Worm (Caenorhabditis elegans): Measurements from ENCODE around the gene F02D10.3.

ce11 chrX:13443283-13443682, 19.1 kb downstream of the F02D10.3 start:
- TF ChIP-seq nfya-1 (tag; optimal IDR thresholded peaks at IDR 0.05): no peak
- no peak for TF ChIP-seq pha-2 (tag; optimal IDR thresholded peaks at IDR 0.05)
- TF ChIP-seq C38D4.7 (GFP tag; optimal IDR thresholded peaks at IDR 0.05): no peak
- no peak for TF ChIP-seq ama-1 (optimal IDR thresholded peaks at IDR 0.05)
- no peak for TF ChIP-seq lin-11 (tag; optimal IDR thresholded peaks at IDR 0.05)
- TF ChIP-seq tbx-2 (tag; optimal IDR thresholded peaks at IDR 0.05): no peak
- TF ChIP-seq dmd-4 (tag; optimal IDR thresholded peaks at IDR 0.05; ENCODE audit: borderline replicate concordance): no peak
- no peak for TF ChIP-seq ahr-1 (tag; optimal IDR thresholded peaks at IDR 0.05)
- TF ChIP-seq pag-3 (tag; optimal IDR thresholded peaks at IDR 0.05; ENCODE audit: borderline replicate concordance): no peak
- TF ChIP-seq pqm-1 (tag; optimal IDR thresholded peaks at IDR 0.05): no peak
- no peak for TF ChIP-seq K09A11.1 (tag; optimal IDR thresholded peaks at IDR 0.05; ENCODE audit: insufficient read depth)
- TF ChIP-seq pha-4 (tag; optimal IDR thresholded peaks at IDR 0.05): no peak
